Worm (Caenorhabditis elegans): Measurements from ENCODE around the gene str-46.

The str-46 gene

DNA sequence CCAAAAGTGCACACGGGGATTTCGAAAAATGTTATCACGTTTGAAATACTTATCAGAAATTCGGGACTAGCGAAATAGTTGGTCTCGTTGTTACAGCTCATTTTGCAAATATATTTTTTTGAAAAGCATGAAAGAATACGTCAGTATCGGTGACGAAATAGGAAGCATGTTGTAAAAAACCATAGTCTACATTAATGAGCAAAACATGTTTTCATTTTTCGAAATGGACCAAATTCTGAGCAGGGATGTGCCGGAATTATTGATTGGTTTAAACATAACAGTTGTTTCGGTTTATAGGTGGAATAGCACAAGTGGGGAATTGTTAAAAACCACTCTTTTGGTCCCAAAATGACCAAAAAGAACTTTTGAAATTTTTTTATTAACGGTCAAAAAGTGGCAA, 34.3 kb upstream of the str-46 start, which contains the start of gene srh-247:
Gene srh-247, minus strand, starts transcription at position 101 of the 400 bp plus-strand sequence.
- no peak for TF ChIP-seq pqm-1 (tag; optimal IDR thresholded peaks at IDR 0.05)
- no peak for TF ChIP-seq ceh-28 (tag; optimal IDR thresholded peaks at IDR 0.05)
- no peak for TF ChIP-seq unc-62 (GFP tag; optimal IDR thresholded peaks at IDR 0.05)
- no peak for TF ChIP-seq nhr-25 (tag; optimal IDR thresholded peaks at IDR 0.05)
- no peak for TF ChIP-seq unc-39 (tag; optimal IDR thresholded peaks at IDR 0.05)
- no peak for TF ChIP-seq nhr-237 (tag; optimal IDR thresholded peaks at IDR 0.05)
- TF ChIP-seq ZK546.5 (tag; optimal IDR thresholded peaks at IDR 0.05) = no peak
- no peak for TF ChIP-seq lin-39 (tag; optimal IDR thresholded peaks at IDR 0.05)
- TF ChIP-seq hmg-11 (tag; optimal IDR thresholded peaks at IDR 0.05) = no peak

DNA sequence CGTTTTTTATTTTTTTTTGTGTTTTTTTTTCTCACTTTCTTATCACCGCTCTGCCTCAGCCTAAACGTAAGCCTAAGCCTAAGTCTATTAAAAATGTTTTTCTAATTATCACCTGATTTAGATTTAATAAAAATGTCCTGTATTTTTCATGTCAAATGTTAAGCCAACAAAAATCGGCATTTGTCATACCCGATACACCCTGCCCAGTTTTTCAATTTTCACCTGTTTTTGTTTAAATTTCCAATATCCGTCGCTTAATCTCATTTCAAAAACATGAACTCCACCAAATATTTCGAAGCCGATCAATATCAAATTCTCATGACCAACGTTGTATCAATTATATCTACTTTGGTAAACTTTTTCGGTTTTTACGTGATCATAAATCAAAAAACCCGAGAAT, 31.5 kb upstream of the str-46 start, which contains the start of gene C31B8.1:
Gene C31B8.1, plus strand, starts transcription at position 301 of the 400 bp plus-strand sequence.
- no peak for TF ChIP-seq egl-27 (tag; optimal IDR thresholded peaks at IDR 0.05)
- no peak for TF ChIP-seq mml-1 (tag; optimal IDR thresholded peaks at IDR 0.05)
- TF ChIP-seq nhr-43 (tag; optimal IDR thresholded peaks at IDR 0.05; ENCODE audit: poor library complexity, severe bottlenecking) = no peak
- no peak for TF ChIP-seq lsy-12 (tag; optimal IDR thresholded peaks at IDR 0.05)
- TF ChIP-seq nhr-67 (tag; optimal IDR thresholded peaks at IDR 0.05) = no peak
- TF ChIP-seq elt-3 (tag; optimal IDR thresholded peaks at IDR 0.05) = no peak
- no peak for TF ChIP-seq ceh-16 (tag; optimal IDR thresholded peaks at IDR 0.05)
- TF ChIP-seq pqm-1 (tag; optimal IDR thresholded peaks at IDR 0.05) = no peak
- TF ChIP-seq lin-39 (tag; optimal IDR thresholded peaks at IDR 0.05) = no peak
- TF ChIP-seq nhr-25 (tag; optimal IDR thresholded peaks at IDR 0.05) = no peak
- TF ChIP-seq zag-1 (tag; optimal IDR thresholded peaks at IDR 0.05) = no peak
- TF ChIP-seq snpc-4 (tag; optimal IDR thresholded peaks at IDR 0.05) = no peak
- TF ChIP-seq ama-1 (optimal IDR thresholded peaks at IDR 0.05) = no peak

DNA sequence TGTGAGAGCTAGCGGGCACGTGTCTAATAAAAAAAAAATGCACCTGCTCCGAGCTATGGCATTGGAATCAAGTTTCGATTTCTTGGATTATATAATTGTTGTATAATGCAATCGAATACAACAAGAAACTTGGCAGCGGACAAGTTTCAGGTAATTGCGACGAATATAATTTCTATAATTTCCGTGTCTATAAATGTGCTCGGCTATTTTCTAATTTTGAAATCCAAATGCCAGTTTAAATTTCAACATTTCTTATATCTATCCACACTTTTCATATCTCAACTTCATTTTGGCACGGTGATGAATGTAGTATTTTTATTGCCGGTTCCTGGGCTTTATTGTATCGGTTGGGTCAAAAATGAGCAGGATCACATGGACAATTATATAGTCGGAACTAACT, 30.0 kb upstream of the str-46 start, which contains the start of gene C31B8.16:
Gene C31B8.16, plus strand, starts transcription at position 301 of the 400 bp plus-strand sequence.
- TF ChIP-seq nhr-11 (tag; optimal IDR thresholded peaks at IDR 0.05) (no peak), R02D3.7 (tag; optimal IDR thresholded peaks at IDR 0.05) (no peak), elt-1 (tag; optimal IDR thresholded peaks at IDR 0.05) (no peak), nfya-1 (tag; optimal IDR thresholded peaks at IDR 0.05; ENCODE audit: insufficient read depth) (no peak), ceh-16 (tag; optimal IDR thresholded peaks at IDR 0.05) (no peak), nhr-23 (tag; optimal IDR thresholded peaks at IDR 0.05) (no peak), lin-15B (tag; optimal IDR thresholded peaks at IDR 0.05) (no peak), nhr-43 (tag; optimal IDR thresholded peaks at IDR 0.05; ENCODE audit: poor library complexity, severe bottlenecking) (no peak), nhr-28 (tag; optimal IDR thresholded peaks at IDR 0.05) (no peak), ZK546.5 (tag; optimal IDR thresholded peaks at IDR 0.05) (no peak), tbx-2 (tag; optimal IDR thresholded peaks at IDR 0.05) (no peak), elt-2 (tag; optimal IDR thresholded peaks at IDR 0.05) (no peak), pha-4 (tag; optimal IDR thresholded peaks at IDR 0.05) (no peak), skn-1 (tag; optimal IDR thresholded peaks at IDR 0.05) (no peak), aly-2 (tag; optimal IDR thresholded peaks at IDR 0.05) (no peak)

DNA sequence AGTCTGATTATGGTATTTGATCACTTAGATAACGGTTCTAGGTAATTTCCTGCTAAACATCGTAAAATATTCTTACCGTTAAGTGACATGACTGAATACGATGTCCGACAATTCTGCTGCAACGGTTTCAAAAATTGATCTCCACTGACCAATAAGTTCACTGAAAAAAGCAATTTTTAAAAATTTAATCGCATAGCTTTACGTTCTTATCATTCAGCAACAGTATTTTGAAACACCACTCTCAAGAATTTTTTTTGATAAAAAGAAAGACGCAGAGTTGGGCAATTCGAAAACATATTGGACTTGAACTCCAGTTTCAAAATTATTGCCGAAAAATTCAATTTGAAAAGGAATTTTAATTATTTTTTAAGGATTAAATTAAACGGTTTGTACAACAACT, 27.8 kb upstream of the str-46 start, which contains the start of gene C31B8.12:
Gene C31B8.12, minus strand, starts transcription at position 101 of the 400 bp plus-strand sequence.
- TF ChIP-seq ama-1 (optimal IDR thresholded peaks at IDR 0.05) = no peak
- no peak for TF ChIP-seq R02D3.7 (tag; optimal IDR thresholded peaks at IDR 0.05)
- TF ChIP-seq nhr-23 (tag; optimal IDR thresholded peaks at IDR 0.05) = no peak
- TF ChIP-seq nhr-67 (tag; optimal IDR thresholded peaks at IDR 0.05) = no peak
- no peak for TF ChIP-seq nfya-1 (tag; optimal IDR thresholded peaks at IDR 0.05; ENCODE audit: insufficient read depth)
- no peak for TF ChIP-seq nhr-237 (tag; optimal IDR thresholded peaks at IDR 0.05)
- no peak for TF ChIP-seq daf-12 (tag; optimal IDR thresholded peaks at IDR 0.05)
- TF ChIP-seq aly-2 (tag; optimal IDR thresholded peaks at IDR 0.05) = no peak
- no peak for TF ChIP-seq hmg-11 (tag; optimal IDR thresholded peaks at IDR 0.05)
- TF ChIP-seq jun-1 (tag; optimal IDR thresholded peaks at IDR 0.05) = no peak
- no peak for TF ChIP-seq elt-3 (tag; optimal IDR thresholded peaks at IDR 0.05)
- TF ChIP-seq skn-1 (tag; optimal IDR thresholded peaks at IDR 0.05) = no peak
- TF ChIP-seq tbx-2 (tag; optimal IDR thresholded peaks at IDR 0.05) = no peak

DNA sequence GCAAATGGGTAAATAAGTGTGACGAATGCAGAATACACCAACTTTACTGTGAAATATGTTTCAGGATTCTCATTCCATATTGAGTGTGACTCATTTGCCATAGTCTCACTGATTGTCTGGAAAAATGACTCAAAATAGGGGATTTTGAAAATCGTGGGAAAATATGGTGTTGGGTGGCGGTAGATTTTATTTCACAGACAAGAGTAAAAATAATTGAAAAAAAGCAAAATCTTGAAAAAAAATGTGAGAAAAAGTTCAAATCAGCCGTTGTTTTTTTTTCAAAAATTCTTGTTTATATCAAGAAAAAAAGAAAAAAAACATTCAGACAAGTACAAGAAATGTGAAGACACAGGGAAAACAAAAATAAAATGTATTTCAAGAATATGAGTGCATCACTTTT, 22.8 kb upstream of the str-46 start, which contains the start of gene srh-38:
Gene srh-38, minus strand, starts transcription at position 101 of the 400 bp plus-strand sequence.
- TF ChIP-seq ZK546.5 (tag; optimal IDR thresholded peaks at IDR 0.05) (no peak), nhr-77 (tag; optimal IDR thresholded peaks at IDR 0.05) (no peak), nhr-67 (tag; optimal IDR thresholded peaks at IDR 0.05) (no peak), lin-39 (tag; optimal IDR thresholded peaks at IDR 0.05) (no peak), ztf-4 (tag; optimal IDR thresholded peaks at IDR 0.05) (no peak), mdl-1 (tag; optimal IDR thresholded peaks at IDR 0.05) (no peak), ztf-11 (tag; optimal IDR thresholded peaks at IDR 0.05) (no peak), pqm-1 (tag; optimal IDR thresholded peaks at IDR 0.05) (no peak), tbx-2 (tag; optimal IDR thresholded peaks at IDR 0.05) (no peak), nhr-43 (tag; optimal IDR thresholded peaks at IDR 0.05; ENCODE audit: poor library complexity, severe bottlenecking) (no peak), fkh-2 (tag; optimal IDR thresholded peaks at IDR 0.05) (no peak)
